Fruit fly (Drosophila melanogaster) whole organism, larva: ENCODE data around the gene Eig71Ee.

Experiments
- noc ChIP-seq: fragments of 200-800 bp; sonication (Bioruptor generic); optimal IDR thresholded peaks from 3 replicates; lab custom pipeline; 2019; ENCODE audit warnings: missing biosample characterization, mild to moderate bottlenecking, missing genetic modification characterization, moderate library complexity

Eig71Ee gene

dm6 chr3L:15687802-15688201 is 32.0 kb upstream of the Eig71Ee start, which contains the start of gene CG34452:
Gene CG34452, minus strand, starts transcription at chr3L:15687902.
- TF ChIP-seq noc (tag; lab: Kevin White, UChicago), result no peak

DNA sequence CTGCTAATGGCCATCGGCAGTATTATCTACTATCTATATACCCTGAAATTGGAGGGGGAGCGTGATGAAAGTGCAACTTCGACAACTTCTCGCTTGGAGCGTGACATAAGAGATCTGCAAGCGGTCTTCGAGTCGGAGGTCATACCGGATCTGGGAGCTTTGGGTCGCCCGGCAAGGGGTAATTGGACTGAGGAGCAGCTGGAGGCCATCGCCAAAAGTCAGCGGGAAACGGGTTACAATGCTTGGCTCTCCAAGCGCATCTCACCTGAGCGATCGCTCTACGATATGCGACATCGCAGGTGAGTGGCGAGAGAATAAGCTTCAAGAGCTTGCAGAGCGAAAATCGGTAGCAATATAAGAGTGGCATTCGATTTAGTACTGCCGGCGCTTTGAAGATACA is 28.2 kb upstream of the Eig71Ee start:
- TF ChIP-seq noc (tag; lab: Kevin White, UChicago), result no peak

DNA sequence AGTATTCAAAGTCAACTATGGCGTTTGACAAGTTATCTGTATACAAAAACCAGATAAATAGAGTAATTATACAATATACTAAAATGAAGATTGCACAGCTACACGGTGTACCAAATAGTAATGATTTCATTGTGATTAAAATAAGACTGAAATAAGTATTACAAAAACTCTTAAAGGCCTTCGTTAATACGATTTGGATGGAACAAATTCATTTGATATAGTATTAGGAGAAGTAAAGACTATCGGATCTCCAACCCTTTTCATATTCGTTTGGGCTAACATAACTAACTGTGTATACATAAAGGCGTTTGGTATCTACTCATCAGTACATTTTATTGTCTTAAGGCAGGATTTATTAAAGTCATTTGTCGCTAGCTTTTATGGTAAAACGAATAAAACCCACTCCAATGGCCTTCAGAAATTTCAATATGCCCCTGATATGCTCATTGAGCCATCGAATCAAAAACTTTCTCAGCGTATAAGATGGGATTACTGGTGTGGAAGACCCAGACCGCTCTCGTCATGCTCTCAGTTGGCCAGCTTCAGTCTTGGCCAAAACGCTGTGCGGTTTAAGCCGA is 27.6 kb upstream of the Eig71Ee start, which contains the start of the genes CG7579 and Pgant8:
Gene CG7579, minus strand, starts transcription at position 101 of the 578 bp plus-strand sequence.
Gene Pgant8, plus strand, starts transcription at position 528 of the 578 bp plus-strand sequence.
- TF ChIP-seq noc (tag; lab: Kevin White, UChicago), result no peak

DNA sequence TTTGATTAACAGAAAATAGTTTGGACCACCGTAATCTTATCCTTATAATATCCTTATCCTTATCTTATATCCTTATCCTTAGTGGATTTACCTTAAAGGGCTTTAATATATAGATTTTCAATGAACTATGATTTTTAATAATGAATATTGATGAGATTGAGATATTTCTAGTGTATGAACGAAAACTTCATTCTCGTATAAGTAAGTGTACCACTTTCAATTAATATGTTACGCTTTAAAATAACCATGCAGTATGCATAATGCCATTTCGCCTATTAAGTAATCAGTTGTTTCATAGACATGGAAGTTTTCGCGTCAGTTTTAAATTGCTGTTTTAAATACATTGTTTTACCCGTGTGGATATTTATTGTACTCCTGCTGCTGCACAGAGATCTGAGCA is 23.6 kb upstream of the Eig71Ee start, which contains the start of gene CG7304:
Gene CG7304, plus strand, starts transcription at position 301 of the 400 bp plus-strand sequence.
- TF ChIP-seq noc (tag; lab: Kevin White, UChicago), result no peak

dm6 chr3L:15678284-15678683 is 22.5 kb upstream of the Eig71Ee start:
- no peak for TF ChIP-seq noc (tag; lab: Kevin White, UChicago)

DNA sequence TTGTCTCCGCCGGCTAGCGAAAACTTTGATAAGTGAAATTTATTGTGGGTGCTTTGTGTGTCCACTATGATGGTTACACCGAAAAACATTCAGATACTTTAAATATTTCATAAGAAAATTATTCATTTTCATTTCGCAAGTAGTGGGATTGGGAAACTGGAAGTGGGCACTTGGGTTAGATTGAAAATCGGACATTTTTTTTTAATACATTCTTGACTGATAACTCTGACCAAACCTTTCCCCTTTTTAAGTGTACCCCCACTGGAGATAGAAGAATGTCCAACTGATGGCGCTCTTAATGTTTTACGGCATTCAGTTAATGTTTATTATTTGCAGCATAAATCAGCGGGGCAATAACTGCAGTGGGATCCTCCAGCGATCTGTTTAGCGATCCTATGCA is 21.9 kb upstream of the Eig71Ee start:
- TF ChIP-seq noc (tag; lab: Kevin White, UChicago), result no peak

DNA sequence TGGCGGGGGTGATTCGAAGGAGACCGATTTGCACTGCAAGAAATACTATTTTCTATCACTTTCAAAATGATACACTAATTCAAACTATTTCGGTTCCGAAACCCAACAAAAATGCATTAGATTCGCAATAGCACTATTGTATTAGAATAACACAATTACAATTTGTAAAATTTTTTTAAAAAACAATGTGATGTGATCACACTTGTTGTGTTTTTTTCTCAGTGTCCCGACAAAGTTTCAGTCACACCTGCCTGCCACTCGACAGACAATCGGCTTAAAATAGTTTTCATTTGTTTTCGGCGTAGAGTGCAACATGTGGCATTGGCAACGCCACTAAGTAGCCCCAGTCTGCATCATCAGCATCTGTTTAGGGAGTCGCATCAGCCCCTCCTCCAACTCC is 19.3 kb upstream of the Eig71Ee start:
- no peak for TF ChIP-seq noc (tag; lab: Kevin White, UChicago)

dm6 chr3L:15672800-15673199 is 17.0 kb upstream of the Eig71Ee start:
- TF ChIP-seq noc (tag; lab: Kevin White, UChicago), result no peak

DNA sequence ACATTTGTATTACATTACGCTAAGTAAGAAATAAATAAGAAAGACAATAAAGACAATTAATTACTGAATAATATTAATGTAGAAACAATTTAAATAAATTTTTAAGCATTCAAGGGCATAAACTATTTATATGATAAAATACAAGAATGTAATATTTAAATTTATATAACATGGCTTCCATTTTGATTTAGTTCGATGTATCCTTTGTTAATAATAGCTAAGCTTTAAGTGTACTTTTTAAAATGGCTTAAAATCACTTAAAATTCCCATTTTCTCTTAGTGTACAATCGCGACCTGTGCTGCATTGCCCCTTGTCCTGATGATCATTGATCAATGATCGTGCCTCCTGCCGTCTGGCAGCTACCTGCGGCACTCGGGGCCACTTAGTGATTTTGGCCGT is 14.6 kb upstream of the Eig71Ee start:
- no peak for TF ChIP-seq noc (tag; lab: Kevin White, UChicago)

DNA sequence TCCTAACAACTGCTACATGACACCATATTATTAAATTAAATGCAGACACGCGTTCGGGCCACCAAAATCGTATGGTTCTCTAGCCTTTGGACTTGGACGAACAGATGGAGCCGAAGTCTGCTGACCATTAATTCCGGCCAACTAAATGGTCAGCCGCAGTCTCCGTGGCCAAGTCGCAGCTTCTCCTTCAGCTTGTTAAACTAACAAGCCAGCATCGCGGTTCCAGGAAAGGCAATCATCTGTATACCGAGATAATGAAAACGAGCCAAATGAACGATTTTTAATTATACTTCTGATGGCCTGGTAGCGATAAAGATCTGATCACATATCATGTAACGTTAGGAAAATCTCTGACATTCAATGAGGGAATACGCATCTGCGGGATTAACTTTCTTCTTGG is 14.1 kb upstream of the Eig71Ee start:
- no peak for TF ChIP-seq noc (tag; lab: Kevin White, UChicago)

DNA sequence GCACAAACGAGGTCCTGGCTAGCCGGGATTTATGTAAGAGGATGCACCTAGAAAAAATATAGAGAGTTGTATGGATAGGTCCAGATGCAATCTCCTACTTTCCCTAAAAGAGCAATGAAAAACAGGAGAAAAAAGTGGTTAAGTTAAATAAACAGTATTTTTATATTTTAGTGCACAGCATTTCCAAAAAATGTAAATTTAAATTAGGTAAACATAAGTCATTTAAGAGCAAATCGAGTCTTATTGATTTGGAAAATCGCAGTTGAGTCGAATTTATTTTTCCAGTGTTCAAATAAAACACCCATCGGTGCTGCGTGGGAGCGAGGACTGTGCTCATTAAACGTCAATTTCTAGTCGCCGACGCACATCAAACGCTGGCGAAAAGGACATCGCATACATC is 9.9 kb upstream of the Eig71Ee start:
- TF ChIP-seq noc (tag; lab: Kevin White, UChicago), result no peak

DNA sequence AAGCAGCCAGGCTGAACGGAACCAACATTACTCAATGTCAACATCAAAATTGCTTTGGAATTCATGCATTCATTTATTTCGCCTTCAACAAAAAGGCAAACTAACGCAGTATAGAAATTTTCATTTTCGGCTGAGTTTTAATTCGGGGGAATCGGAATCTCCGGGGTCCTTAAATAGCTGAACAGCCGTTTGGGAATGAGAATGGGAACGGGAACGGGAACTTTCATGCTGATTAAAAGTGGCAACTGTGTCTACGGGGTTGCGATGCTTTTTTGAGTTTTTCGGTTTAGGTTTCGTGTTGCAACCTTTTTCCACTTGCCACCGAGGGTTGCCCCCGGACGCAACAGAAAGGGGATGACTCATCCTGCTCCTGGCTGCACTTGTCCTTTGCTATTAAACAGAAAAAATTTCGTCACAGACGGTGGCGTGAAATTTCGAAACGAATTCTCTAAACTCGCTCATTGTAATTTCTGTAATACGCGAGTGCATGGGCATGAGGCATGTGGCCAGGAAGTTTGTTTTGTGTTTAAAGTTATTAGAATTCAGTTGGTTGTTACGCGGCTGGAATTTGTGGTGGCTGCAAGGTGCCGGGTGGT is 8.5 kb upstream of the Eig71Ee start:
- TF ChIP-seq noc (tag; lab: Kevin White, UChicago), result no peak

DNA sequence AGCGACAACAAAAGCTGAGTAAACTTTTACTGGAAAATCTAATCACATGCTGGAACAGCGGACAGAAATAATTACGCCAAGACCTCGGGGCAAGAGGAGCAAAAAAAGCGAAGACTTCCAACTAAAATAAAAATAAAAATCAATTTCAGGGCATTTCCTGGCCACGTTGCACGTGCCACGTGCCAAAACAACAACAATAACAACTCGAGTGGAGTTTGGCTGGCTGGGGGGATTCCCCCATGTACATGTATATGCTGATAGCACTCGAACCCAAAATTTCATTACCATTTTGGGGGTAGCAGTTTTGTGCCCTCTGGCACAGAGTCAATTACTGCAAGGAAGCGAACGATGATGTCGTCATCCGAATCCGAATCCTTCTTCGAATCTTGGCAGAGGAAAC is 6.7 kb upstream of the Eig71Ee start:
- no peak for TF ChIP-seq noc (tag; lab: Kevin White, UChicago)

- TF ChIP-seq noc (tag; lab: Kevin White, UChicago), result no peak
Measured at dm6 chr3L:15661567-15661966, 5.8 kb upstream of the Eig71Ee start, which contains the start of gene CG43082. Gene CG43082, plus strand, starts transcription at chr3L:15661867.

DNA sequence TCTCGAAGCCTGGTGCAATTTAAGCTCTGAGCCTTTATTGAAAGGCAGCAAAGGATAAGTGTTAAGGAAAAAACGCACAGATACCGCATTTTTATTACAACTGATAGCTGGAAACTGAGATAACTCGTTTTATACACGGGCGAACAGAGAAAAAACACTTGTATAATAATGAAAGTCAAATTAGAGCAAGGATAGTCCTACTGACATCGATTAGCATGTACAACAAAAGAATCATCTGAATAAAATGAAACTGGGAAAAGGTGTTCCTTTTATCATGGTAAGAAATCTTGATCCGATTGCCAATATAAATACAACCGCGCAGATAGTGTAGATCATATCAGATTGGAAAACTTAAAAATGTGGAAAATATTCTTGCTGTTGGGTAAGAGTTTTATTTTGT is 5.1 kb upstream of the Eig71Ee start, which contains the start of the genes Eig71Ej and Eig71Ek:
Gene Eig71Ej, minus strand, starts transcription at position 101 of the 400 bp plus-strand sequence.
Gene Eig71Ek, plus strand, starts transcription at position 334 of the 400 bp plus-strand sequence.
- no peak for TF ChIP-seq noc (tag; lab: Kevin White, UChicago)

DNA sequence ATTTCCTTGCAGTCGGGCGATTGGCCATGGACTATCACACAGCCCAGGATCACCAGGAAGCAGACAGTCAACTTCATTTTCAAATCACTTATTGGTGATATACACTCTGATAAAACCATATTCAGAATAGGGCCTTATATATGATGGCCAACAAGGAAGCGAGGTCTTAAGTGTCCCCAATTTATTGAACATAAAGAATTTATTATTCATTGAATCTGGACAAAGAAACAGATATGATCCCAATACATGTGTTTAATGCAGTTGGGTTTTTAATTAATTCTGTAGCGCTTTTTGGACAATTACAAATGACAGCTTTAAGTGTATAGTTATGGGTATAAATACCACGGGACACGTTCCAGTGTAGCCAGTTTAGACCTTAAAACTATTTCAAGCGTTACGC is 3.5 kb upstream of the Eig71Ee start, which contains the start of the genes Eig71Eh and Eig71Ei:
Gene Eig71Eh, minus strand, starts transcription at position 101 of the 400 bp plus-strand sequence.
Gene Eig71Ei, plus strand, starts transcription at position 367 of the 400 bp plus-strand sequence.
- no peak for TF ChIP-seq noc (tag; lab: Kevin White, UChicago)

DNA sequence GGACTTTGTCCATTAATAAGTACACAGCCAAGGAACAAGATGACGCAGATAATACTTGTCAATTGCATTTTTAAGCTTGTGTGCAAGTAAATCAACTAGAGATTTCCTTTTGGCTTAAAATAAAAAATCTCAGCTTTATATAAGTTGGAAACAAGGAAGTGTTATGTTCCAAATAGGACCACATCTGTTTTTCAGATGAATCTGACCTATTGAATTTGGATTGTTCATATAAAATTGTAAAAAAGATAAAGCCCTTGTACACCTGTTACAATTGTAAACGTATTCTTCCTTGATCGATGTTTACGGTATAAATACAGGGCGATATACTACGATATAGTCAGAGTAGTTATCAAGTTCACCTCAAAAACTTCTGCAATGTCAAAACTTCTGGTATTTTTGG is 1.5 kb upstream of the Eig71Ee start, which contains the start of the genes Eig71Ef and Eig71Eg:
Gene Eig71Ef, minus strand, starts transcription at position 101 of the 400 bp plus-strand sequence.
Gene Eig71Eg, plus strand, starts transcription at position 339 of the 400 bp plus-strand sequence.
- TF ChIP-seq noc (tag; lab: Kevin White, UChicago), result no peak
